Worm (Caenorhabditis elegans) whole organism, L1 larva: Measurements from ENCODE around the gene nlp-11.

Experiments used
- Y116A8C.19 ChIP-seq: sonication (generic microtip); optimal IDR thresholded peaks from 2 replicates; lab custom pipeline; 2016; ENCODE audit warnings: missing compliant biosample characterization, missing genetic modification characterization, borderline replicate concordance
- alr-1 ChIP-seq: fragments of 200-800 bp; sonication (Bioruptor generic); optimal IDR thresholded peaks from 2 replicates; lab custom pipeline; 2018; ENCODE audit warnings: borderline replicate concordance, mild to moderate bottlenecking, missing genetic modification characterization, missing compliant biosample characterization
- ama-1 ChIP-seq: fragments of 150-350 bp; optimal IDR thresholded peaks from 2 replicates; lab custom pipeline; 2014
- efl-1 ChIP-seq, 4 experiments: fragments of 150-350 bp; optimal IDR thresholded peaks in 3 of 4; peaks in 1 of 4; 1 replicate in 1 of 4; 2 replicates in 3 of 4; lab custom pipeline; 2014; ENCODE audit warnings: missing biosample characterization in 2 of 4, missing genetic modification characterization in 2 of 4, missing genetic modification reagents in 2 of 4
- efl-3 ChIP-seq: fragments of 200-800 bp; sonication (Bioruptor generic); optimal IDR thresholded peaks from 2 replicates; lab custom pipeline; 2018; ENCODE audit warnings: mild to moderate bottlenecking, missing genetic modification characterization, missing compliant biosample characterization
- elt-2 ChIP-seq: sonication (generic microtip); optimal IDR thresholded peaks from 2 replicates; lab custom pipeline; 2016; ENCODE audit warnings: missing genetic modification characterization, mild to moderate bottlenecking, inconsistent platforms, missing compliant biosample characterization, missing genetic modification reagents
- fkh-10 ChIP-seq: sonication (generic microtip); optimal IDR thresholded peaks from 2 replicates; lab custom pipeline; 2017; ENCODE audit warnings: missing biosample characterization, missing genetic modification reagents, missing genetic modification characterization
- hlh-4 ChIP-seq: sonication (generic microtip); optimal IDR thresholded peaks from 2 replicates; lab custom pipeline; 2016; ENCODE audit warnings: mild to moderate bottlenecking, missing genetic modification characterization, missing compliant biosample characterization
- lin-15B ChIP-seq: fragments of 150-350 bp; sonication (generic microtip); optimal IDR thresholded peaks from 3 replicates; lab custom pipeline; 2014; ENCODE audit warnings: missing biosample characterization, missing genetic modification characterization
- lin-39 ChIP-seq: fragments of 150-350 bp; optimal IDR thresholded peaks from 2 replicates; lab custom pipeline; 2014; ENCODE audit warnings: missing biosample characterization, missing genetic modification reagents, missing genetic modification characterization
- mef-2 ChIP-seq: fragments of 150-350 bp; optimal IDR thresholded peaks from 2 replicates; lab custom pipeline; 2014; ENCODE audit warnings: missing biosample characterization, missing genetic modification characterization
- nhr-90 ChIP-seq: sonication (generic microtip); optimal IDR thresholded peaks from 2 replicates; lab custom pipeline; 2016; ENCODE audit warnings: mild to moderate bottlenecking, missing genetic modification characterization, missing compliant biosample characterization; ENCODE audit not compliant: poor library complexity
- zag-1 ChIP-seq: fragments of 150-350 bp; optimal IDR thresholded peaks from 2 replicates; lab custom pipeline; 2014; ENCODE audit warnings: missing biosample characterization, missing genetic modification characterization

nlp-11 gene

ce11 chrII:9644940-9645634, 46.7 kb downstream of the nlp-11 start (continued):
- TF ChIP-seq lin-39 (tag; lab: Kevin White, UChicago) (no peak), zag-1 (tag; lab: Kevin White, UChicago) (no peak), mef-2 (tag; lab: Kevin White, UChicago) (no peak), elt-2 (no peak)

- no peak for TF ChIP-seq lin-15B (tag; lab: Kevin White, UChicago)
- no peak for TF ChIP-seq efl-1 (optimal IDR thresholded peaks at IDR 0.05; lab: Kevin White, UChicago)
- no peak for TF ChIP-seq efl-1 (GFP tag; optimal IDR thresholded peaks at IDR 0.05 in 1 of 2; lab: Kevin White, UChicago)
- TF ChIP-seq ama-1 (lab: Kevin White, UChicago), result no peak
- no peak for TF ChIP-seq Y116A8C.19 (tag; lab: Kevin White, UChicago)
- no peak for TF ChIP-seq fkh-10 (GFP tag; lab: Kevin White, UChicago)
- no peak for TF ChIP-seq efl-3 (GFP tag; lab: Kevin White, UChicago)
- no peak for TF ChIP-seq hlh-4
- TF ChIP-seq nhr-90 (tag; lab: Kevin White, UChicago), result no peak
- TF ChIP-seq mef-2 (tag; lab: Kevin White, UChicago), result no peak
- no peak for TF ChIP-seq alr-1
- TF ChIP-seq, all 84 proteins: peak for 0
Observed at ce11 chrII:9644438-9644837, 47.3 kb downstream of the nlp-11 start, which contains the start of gene fzr-1. Gene fzr-1 (minus strand): TSS chrII:9644466.
